Fruit fly (Drosophila melanogaster): ENCODE results near the gene Cox17.

DNA sequence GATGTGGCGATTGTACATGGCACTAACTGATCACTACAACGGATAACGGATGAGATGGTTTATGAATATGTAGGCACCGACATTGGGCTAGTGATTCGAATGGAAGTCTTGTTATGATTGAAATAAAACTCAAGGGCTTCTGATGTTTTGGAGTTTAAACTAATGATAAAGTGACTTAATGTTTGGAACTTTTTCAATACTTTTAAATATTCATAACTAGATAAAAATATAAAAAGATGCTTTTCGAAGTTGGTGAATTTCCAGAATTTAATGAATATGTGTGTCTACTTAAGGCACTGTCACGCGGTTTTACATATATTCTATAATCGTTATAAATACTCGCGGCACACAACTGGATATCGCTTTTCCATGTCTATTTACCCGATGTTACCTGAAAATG is 11.4 kb upstream of the Cox17 start, which contains the start of gene CG9072:
- TF ChIP-seq EcR (GFP tag; optimal IDR thresholded peaks at IDR 0.05) = no peak
- TF ChIP-seq usp (GFP tag; optimal IDR thresholded peaks at IDR 0.05) = no peak
- no peak for TF ChIP-seq Dll (optimal IDR thresholded peaks at IDR 0.05)
- TF ChIP-seq pan (optimal IDR thresholded peaks at IDR 0.05) = no peak
- no peak for TF ChIP-seq CG8478 (optimal IDR thresholded peaks at IDR 0.05)
- no peak for TF ChIP-seq psq (optimal IDR thresholded peaks at IDR 0.05)

All from whole organism.